Worm (Caenorhabditis elegans): ENCODE data around the gene T14B4.1.

DNA sequence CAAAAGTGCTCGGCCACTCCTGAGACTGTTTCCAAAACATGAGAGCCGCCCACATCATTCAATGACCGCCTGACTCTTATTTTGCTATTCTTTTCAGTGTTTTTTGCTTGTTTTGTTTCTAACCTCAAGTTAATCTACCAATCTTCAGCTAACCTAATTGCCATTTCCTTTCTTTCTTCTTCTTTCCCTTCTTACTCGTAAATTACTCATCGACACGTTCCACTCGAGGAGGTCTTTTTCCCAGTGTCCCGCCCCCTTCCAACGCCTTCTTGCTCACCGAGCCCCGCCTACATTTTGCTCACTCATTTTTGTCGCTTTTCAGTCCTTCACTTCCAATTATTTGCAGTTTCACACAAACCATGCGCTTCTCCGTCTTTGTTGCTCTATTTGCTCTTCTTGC is 28.0 kb downstream of the T14B4.1 start, which contains the start of gene nlp-50:
- TF ChIP-seq nhr-12 (tag; optimal IDR thresholded peaks at IDR 0.05), result no peak
- TF ChIP-seq nhr-237 (tag; optimal IDR thresholded peaks at IDR 0.05), result no peak
- TF ChIP-seq lsy-2 (tag; optimal IDR thresholded peaks at IDR 0.05), result no peak

All from whole organism, mixed stage, embryonic.